Fruit fly (Drosophila melanogaster): Measurements from ENCODE around the gene CG18549.
A peak's percentile ranks its signal among the peaks of the same experiment; 100 is the strongest.

The CG18549 gene

DNA sequence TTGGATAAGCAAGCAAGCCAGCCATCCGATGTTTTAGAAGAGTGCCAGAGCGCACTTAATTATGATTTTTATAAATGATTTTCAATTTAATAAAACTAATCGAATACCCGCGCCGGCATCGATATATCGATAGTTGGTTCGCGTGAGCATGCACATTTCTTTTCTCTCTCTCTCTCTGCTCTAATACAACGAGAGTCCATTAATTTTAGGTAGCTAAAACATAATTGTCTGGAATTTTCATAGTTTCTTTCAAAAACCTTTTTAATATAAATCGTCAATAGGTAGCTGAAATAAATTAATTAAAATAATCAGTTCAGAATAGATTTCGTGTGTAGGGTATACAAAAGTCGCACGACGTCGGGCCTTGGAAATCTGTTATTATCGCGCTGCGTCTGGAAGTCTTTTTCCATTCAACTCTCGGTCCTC, at the start of gene CG18549 (continued):
- TF ChIP-seq jigr1 (GFP tag; IDR thresholded peaks at IDR 0.05): peak; percentile 99
- TF ChIP-seq ind (GFP tag; optimal IDR thresholded peaks at IDR 0.05): peak; percentile 99
- peak; percentile 99 for TF ChIP-seq dati (GFP tag; IDR thresholded peaks at IDR 0.05)
- TF ChIP-seq CG8478 (optimal IDR thresholded peaks at IDR 0.05): no peak
- peak; percentile 97 for TF ChIP-seq MESR4 (GFP tag; optimal IDR thresholded peaks at IDR 0.05)
- peak; percentile 99 for TF ChIP-seq CG16779 (GFP tag; IDR thresholded peaks at IDR 0.05)
- peak; percentile 100 for TF ChIP-seq gsb-n (tag; optimal IDR thresholded peaks at IDR 0.05)
- peak; percentile 100 for TF ChIP-seq CG14050 (GFP tag; IDR thresholded peaks at IDR 0.05)
- peak; percentile 100 for TF ChIP-seq Abd-B (GFP tag; optimal IDR thresholded peaks at IDR 0.05)
- TF ChIP-seq ase (GFP tag; IDR thresholded peaks at IDR 0.05): peak; percentile 100
- peak; percentile 100 for TF ChIP-seq E2f1 (GFP tag; IDR thresholded peaks at IDR 0.05)
- peak; percentile 100 for TF ChIP-seq Hsf (GFP tag; optimal IDR thresholded peaks at IDR 0.05)
- TF ChIP-seq p53 (GFP tag; optimal IDR thresholded peaks at IDR 0.05): peak; percentile 96
- peak; percentile 99 for TF ChIP-seq ewg (GFP tag; optimal IDR thresholded peaks at IDR 0.05)
- peak; percentile 99 for TF ChIP-seq CG17612 (GFP tag; IDR thresholded peaks at IDR 0.05)
- peak; percentile 99 for TF ChIP-seq en (GFP tag; optimal IDR thresholded peaks at IDR 0.05)
- peak; percentile 97 for TF ChIP-seq grn (GFP tag; optimal IDR thresholded peaks at IDR 0.05)
- TF ChIP-seq Dll (GFP tag; IDR thresholded peaks at IDR 0.05; ENCODE audit: partially characterized antibody): peak; percentile 90
- peak; percentile 73; the same call in 2 of the 3 replicates for TF ChIP-seq CG7963 (GFP tag; IDR thresholded peaks at IDR 0.05; ENCODE audit: partially characterized antibody)
- peak; percentile 99 for TF ChIP-seq CG18476 (GFP tag; optimal IDR thresholded peaks at IDR 0.05)
- peak; percentile 82 for TF ChIP-seq Bgb (GFP tag; IDR thresholded peaks at IDR 0.05; ENCODE audit: partially characterized antibody)
- TF ChIP-seq CG18262 (tag; optimal IDR thresholded peaks at IDR 0.05): peak; percentile 100
- peak; percentile 100 for TF ChIP-seq zfh1 (GFP tag; IDR thresholded peaks at IDR 0.05)
- peak; percentile 92 for TF ChIP-seq Myb (GFP tag; optimal IDR thresholded peaks at IDR 0.05)
- TF ChIP-seq Taf1 (GFP tag; IDR thresholded peaks at IDR 0.05): peak; percentile 98
- TF ChIP-seq CG4404 (GFP tag; IDR thresholded peaks at IDR 0.05): peak; percentile 99
- peak; percentile 100 for TF ChIP-seq CG15269 (tag; optimal IDR thresholded peaks at IDR 0.05)
- TF ChIP-seq Scr (GFP tag; IDR thresholded peaks at IDR 0.05; ENCODE audit: partially characterized antibody): peak; percentile 85
- TF ChIP-seq ara (GFP tag; IDR thresholded peaks at IDR 0.05): peak; percentile 100
- TF ChIP-seq D19A (tag; optimal IDR thresholded peaks at IDR 0.05): peak; percentile 100
- TF ChIP-seq inv (GFP tag; IDR thresholded peaks at IDR 0.05; ENCODE audit: partially characterized antibody): peak; percentile 68
- TF ChIP-seq NFAT (GFP tag; IDR thresholded peaks at IDR 0.05): peak; percentile 99
- peak; percentile 99 for TF ChIP-seq CG30431 (GFP tag; optimal IDR thresholded peaks at IDR 0.05)
- TF ChIP-seq Max (GFP tag; optimal IDR thresholded peaks at IDR 0.05): peak; percentile 100
- peak; percentile 99 for TF ChIP-seq gt (GFP tag; IDR thresholded peaks at IDR 0.05)
- TF ChIP-seq tup (GFP tag; optimal IDR thresholded peaks at IDR 0.05): peak; percentile 99
- peak; percentile 100 for TF ChIP-seq gsb (GFP tag; IDR thresholded peaks at IDR 0.05)
- peak; percentile 100 for TF ChIP-seq ttk (GFP tag; IDR thresholded peaks at IDR 0.05)
- TF ChIP-seq fu2 (GFP tag; optimal IDR thresholded peaks at IDR 0.05): peak; percentile 98
- peak; percentile 97 for TF ChIP-seq emc (GFP tag; optimal IDR thresholded peaks at IDR 0.05)
- peak; percentile 100 for TF ChIP-seq CG14441 (GFP tag; IDR thresholded peaks at IDR 0.05)
- peak; percentile 100 for TF ChIP-seq CG1233 (GFP tag; optimal IDR thresholded peaks at IDR 0.05)
- peak; percentile 100 for TF ChIP-seq unpg (GFP tag; optimal IDR thresholded peaks at IDR 0.05)
- TF ChIP-seq HLH54F (GFP tag; optimal IDR thresholded peaks at IDR 0.05): peak; percentile 99
- TF ChIP-seq org-1 (GFP tag; optimal IDR thresholded peaks at IDR 0.05): peak; percentile 99
- TF ChIP-seq Opbp (GFP tag; IDR thresholded peaks at IDR 0.05; ENCODE audit: partially characterized antibody): peak; percentile 82
- peak; percentile 98 for TF ChIP-seq sd (tag; optimal IDR thresholded peaks at IDR 0.05)
- TF ChIP-seq ash1 (GFP tag; optimal IDR thresholded peaks at IDR 0.05): peak; percentile 98
- peak; percentile 98 for TF ChIP-seq Poxn (GFP tag; IDR thresholded peaks at IDR 0.05)
- TF ChIP-seq CG3065 (GFP tag; optimal IDR thresholded peaks at IDR 0.05): peak; percentile 99
- peak; percentile 98 for TF ChIP-seq Hmx (GFP tag; optimal IDR thresholded peaks at IDR 0.05)

Data from whole organism, embryonic.